Worm (Caenorhabditis elegans) whole organism, L1 larva: ENCODE results near the gene hsp-16.2.

Experiments
- C04F5.9 ChIP-seq: sonication (generic microtip); optimal IDR thresholded peaks from 2 replicates; lab custom pipeline; 2016; ENCODE audit warnings: missing genetic modification characterization, missing compliant biosample characterization
- C16A3.4 ChIP-seq: fragments of 150-350 bp; optimal IDR thresholded peaks from 2 replicates; lab custom pipeline; 2014; ENCODE audit warnings: missing biosample characterization, missing genetic modification characterization
- F16B12.6 ChIP-seq: fragments of 150-350 bp; optimal IDR thresholded peaks from 2 replicates; lab custom pipeline; 2014; ENCODE audit warnings: missing biosample characterization, missing genetic modification characterization
- aha-1 ChIP-seq: fragments of 150-350 bp; optimal IDR thresholded peaks from 2 replicates; lab custom pipeline; 2014; ENCODE audit warnings: missing biosample characterization, missing genetic modification characterization
- aly-2 ChIP-seq: fragments of 150-350 bp; optimal IDR thresholded peaks from 2 replicates; lab custom pipeline; 2014; ENCODE audit warnings: missing biosample characterization, missing genetic modification characterization
- ama-1 ChIP-seq: fragments of 150-350 bp; optimal IDR thresholded peaks from 2 replicates; lab custom pipeline; 2014
- blmp-1 ChIP-seq: fragments of 150-350 bp; optimal IDR thresholded peaks from 2 replicates; lab custom pipeline; 2014; ENCODE audit warnings: missing biosample characterization, missing genetic modification characterization
- ceh-8 ChIP-seq: fragments of 200-800 bp; sonication (Bioruptor generic); optimal IDR thresholded peaks from 2 replicates; lab custom pipeline; 2018; ENCODE audit warnings: mild to moderate bottlenecking, missing genetic modification characterization, moderate library complexity, missing compliant biosample characterization
- efl-3 ChIP-seq: fragments of 200-800 bp; sonication (Bioruptor generic); optimal IDR thresholded peaks from 2 replicates; lab custom pipeline; 2018; ENCODE audit warnings: mild to moderate bottlenecking, missing genetic modification characterization, missing compliant biosample characterization
- egl-13 ChIP-seq: sonication (generic microtip); optimal IDR thresholded peaks from 2 replicates; lab custom pipeline; 2016; ENCODE audit warnings: missing genotype, missing genetic modification reagents, missing genetic modification characterization, missing compliant biosample characterization
- ets-5 ChIP-seq: fragments of 200-800 bp; sonication (Bioruptor generic); IDR thresholded peaks from 2 replicates; pipeline ENCODE4 v1.3.6; 2022; ENCODE audit warnings: missing genetic modification characterization, missing compliant biosample characterization
- fkh-4 ChIP-seq: sonication (generic microtip); optimal IDR thresholded peaks from 2 replicates; lab custom pipeline; 2016; ENCODE audit warnings: missing compliant biosample characterization, missing genetic modification characterization, borderline replicate concordance
- fos-1 ChIP-seq: fragments of 150-350 bp; optimal IDR thresholded peaks from 2 replicates; lab custom pipeline; 2014; ENCODE audit warnings: missing biosample characterization, missing genetic modification characterization
- hlh-17 ChIP-seq: fragments of 200-800 bp; sonication (Bioruptor generic); optimal IDR thresholded peaks from 2 replicates; lab custom pipeline; 2018; ENCODE audit warnings: missing genetic modification characterization, mild to moderate bottlenecking, missing compliant biosample characterization, moderate library complexity, borderline replicate concordance
- irx-1 ChIP-seq: sonication (generic microtip); optimal IDR thresholded peaks from 2 replicates; lab custom pipeline; 2016; ENCODE audit warnings: missing genetic modification characterization, missing compliant biosample characterization
- jun-1 ChIP-seq: fragments of 150-350 bp; optimal IDR thresholded peaks from 2 replicates; lab custom pipeline; 2014; ENCODE audit warnings: missing biosample characterization, missing genetic modification reagents, missing genetic modification characterization
- lin-13 ChIP-seq: fragments of 150-350 bp; optimal IDR thresholded peaks from 2 replicates; lab custom pipeline; 2014; ENCODE audit warnings: missing biosample characterization, missing genetic modification reagents, missing genetic modification characterization
- lin-15B ChIP-seq: fragments of 150-350 bp; sonication (generic microtip); optimal IDR thresholded peaks from 3 replicates; lab custom pipeline; 2014; ENCODE audit warnings: missing biosample characterization, missing genetic modification characterization
- lin-35 ChIP-seq, 2 experiments: fragments of 150-350 bp; optimal IDR thresholded peaks; 2 replicates each; lab custom pipeline; 2014; ENCODE audit warnings: missing biosample characterization in 2 of 2, missing genetic modification characterization in 2 of 2, missing genetic modification reagents in 2 of 2
- lin-39 ChIP-seq: fragments of 150-350 bp; optimal IDR thresholded peaks from 2 replicates; lab custom pipeline; 2014; ENCODE audit warnings: missing biosample characterization, missing genetic modification reagents, missing genetic modification characterization
- lir-3 ChIP-seq: sonication (generic microtip); optimal IDR thresholded peaks from 2 replicates; lab custom pipeline; 2016; ENCODE audit warnings: mild to moderate bottlenecking, missing genetic modification characterization, moderate library complexity, missing compliant biosample characterization; ENCODE audit not compliant: poor library complexity
- lsy-2 ChIP-seq, 2 experiments: fragments of 150-350 bp; optimal IDR thresholded peaks; 2 replicates each; lab custom pipeline; 2014; ENCODE audit warnings: missing biosample characterization in 2 of 2, missing genetic modification characterization in 2 of 2
- mab-9 ChIP-seq: fragments of 200-800 bp; sonication (Bioruptor generic); IDR thresholded peaks from 2 replicates; pipeline ENCODE4 v1.3.6; 2022; ENCODE audit warnings: missing genetic modification reagents, missing genetic modification characterization, missing compliant biosample characterization
- mdl-1 ChIP-seq, 2 experiments: fragments of 150-350 bp; optimal IDR thresholded peaks; 2 replicates each; lab custom pipeline; 2014 to 2017; ENCODE audit warnings: missing biosample characterization in 2 of 2, missing genetic modification characterization in 2 of 2, inconsistent platforms in 1 of 2
- mep-1 ChIP-seq: fragments of 150-350 bp; optimal IDR thresholded peaks from 2 replicates; lab custom pipeline; 2014; ENCODE audit warnings: missing biosample characterization, missing genetic modification characterization
- nhr-12 ChIP-seq: sonication (generic microtip); optimal IDR thresholded peaks from 2 replicates; lab custom pipeline; 2017; ENCODE audit warnings: missing biosample characterization, missing genetic modification characterization
- nhr-19 ChIP-seq: fragments of 200-800 bp; sonication (Bioruptor generic); conservative IDR thresholded peaks from 2 replicates; pipeline ENCODE4 v1.3.6; 2022; ENCODE audit warnings: missing genetic modification characterization, missing compliant biosample characterization
- nhr-20 ChIP-seq: sonication (generic microtip); optimal IDR thresholded peaks from 2 replicates; lab custom pipeline; 2016; ENCODE audit warnings: mild to moderate bottlenecking, missing genetic modification characterization, missing compliant biosample characterization
- nhr-237 ChIP-seq: fragments of 150-350 bp; optimal IDR thresholded peaks from 2 replicates; lab custom pipeline; 2014; ENCODE audit warnings: missing biosample characterization, missing genetic modification characterization
- nhr-28 ChIP-seq: fragments of 150-350 bp; optimal IDR thresholded peaks from 2 replicates; lab custom pipeline; 2014; ENCODE audit warnings: missing biosample characterization, missing genetic modification characterization
- nhr-47 ChIP-seq: sonication (generic microtip); optimal IDR thresholded peaks from 2 replicates; lab custom pipeline; 2016; ENCODE audit warnings: mild to moderate bottlenecking, missing genetic modification characterization, moderate library complexity, missing compliant biosample characterization
- nhr-71 ChIP-seq: sonication (generic microtip); optimal IDR thresholded peaks from 2 replicates; lab custom pipeline; 2016; ENCODE audit warnings: mild to moderate bottlenecking, missing genetic modification characterization, moderate library complexity, missing compliant biosample characterization
- nhr-76 ChIP-seq: sonication (generic microtip); optimal IDR thresholded peaks from 2 replicates; lab custom pipeline; 2017; ENCODE audit warnings: missing biosample characterization, missing genetic modification characterization
- nhr-77 ChIP-seq: fragments of 150-350 bp; optimal IDR thresholded peaks from 2 replicates; lab custom pipeline; 2014; ENCODE audit warnings: missing biosample characterization, missing genetic modification characterization
- nhr-85 ChIP-seq: sonication (generic microtip); peaks from one replicate; lab custom pipeline; 2016; ENCODE audit warnings: missing genetic modification characterization, inconsistent platforms, missing compliant biosample characterization
- nhr-90 ChIP-seq: sonication (generic microtip); optimal IDR thresholded peaks from 2 replicates; lab custom pipeline; 2016; ENCODE audit warnings: mild to moderate bottlenecking, missing genetic modification characterization, missing compliant biosample characterization; ENCODE audit not compliant: poor library complexity
- pax-3 ChIP-seq: fragments of 200-800 bp; sonication (Bioruptor generic); optimal IDR thresholded peaks from 2 replicates; lab custom pipeline; 2018; ENCODE audit warnings: mild to moderate bottlenecking, missing genetic modification characterization, moderate library complexity, missing compliant biosample characterization
- pqm-1 ChIP-seq: sonication (generic microtip); optimal IDR thresholded peaks from 3 replicates; lab custom pipeline; 2017; ENCODE audit warnings: missing biosample characterization, missing genetic modification characterization
- skn-1 ChIP-seq: fragments of 150-350 bp; optimal IDR thresholded peaks from 2 replicates; lab custom pipeline; 2014; ENCODE audit warnings: missing biosample characterization, missing genetic modification characterization
- snpc-4 ChIP-seq: fragments of 150-350 bp; optimal IDR thresholded peaks from 2 replicates; lab custom pipeline; 2014; ENCODE audit warnings: missing biosample characterization, missing genetic modification characterization
- sup-37 ChIP-seq: fragments of 200-800 bp; sonication (Bioruptor generic); optimal IDR thresholded peaks from 2 replicates; lab custom pipeline; 2018; ENCODE audit warnings: mild to moderate bottlenecking, missing genetic modification characterization, missing compliant biosample characterization
- tbx-2 ChIP-seq: sonication (generic microtip); optimal IDR thresholded peaks from 2 replicates; lab custom pipeline; 2016; ENCODE audit warnings: missing genetic modification characterization, missing compliant biosample characterization
- unc-30 ChIP-seq: sonication (generic microtip); optimal IDR thresholded peaks from 2 replicates; lab custom pipeline; 2017; ENCODE audit warnings: missing biosample characterization, missing genetic modification characterization
- unc-98 ChIP-seq: fragments of 200-800 bp; sonication (Bioruptor generic); IDR thresholded peaks from 2 replicates; pipeline ENCODE4 v1.3.6; 2022; ENCODE audit warnings: missing genetic modification characterization, missing compliant biosample characterization
- xbp-1 ChIP-seq: sonication (generic microtip); optimal IDR thresholded peaks from 2 replicates; lab custom pipeline; 2016; ENCODE audit warnings: missing genetic modification characterization, missing compliant biosample characterization
- zip-4 ChIP-seq: fragments of 200-800 bp; sonication (Bioruptor generic); optimal IDR thresholded peaks from 2 replicates; lab custom pipeline; 2018; ENCODE audit warnings: mild to moderate bottlenecking, missing genetic modification characterization, moderate library complexity, missing compliant biosample characterization
- ztf-11 ChIP-seq, 2 experiments: sonication (generic microtip); optimal IDR thresholded peaks; 2 replicates each; lab custom pipeline; 2016 to 2017; ENCODE audit warnings: missing genetic modification characterization in 2 of 2, missing biosample characterization in 1 of 2, missing compliant biosample characterization in 1 of 2

Gene hsp-16.2

ce11 chrV:1821287-1821686 is 16.5 kb upstream of the hsp-16.2 start, which contains the start of the genes gly-7 and mrpl-39 (continued):
- TF ChIP-seq jun-1 (tag; lab: Kevin White, UChicago) (no peak), pax-3 (tag; lab: Kevin White, UChicago) (no peak), sup-37 (no peak), xbp-1 (peak; percentile 28), fkh-4 (tag; lab: Kevin White, UChicago) (no peak), skn-1 (peak; percentile 34), egl-13 (tag; lab: Kevin White, UChicago) (no peak), unc-30 (tag; lab: Kevin White, UChicago) (no peak), irx-1 (no peak), nhr-20 (tag; lab: Kevin White, UChicago) (peak; percentile 30), mdl-1 (tag; optimal IDR thresholded peaks at IDR 0.05; lab: Kevin White, UChicago) (no peak), nhr-90 (peak; percentile 2), nhr-28 (tag; lab: Kevin White, UChicago) (no peak), lin-13 (GFP tag; lab: Kevin White, UChicago) (no peak), nhr-85 (tag; lab: Kevin White, UChicago) (peak; percentile 6), nhr-77 (no peak), mab-9 (GFP tag; lab: Robert Waterston, UW) (no peak), nhr-19 (GFP tag; lab: Robert Waterston, UW) (no peak; the same call in 1 of the 2 replicates), aha-1 (tag; lab: Kevin White, UChicago) (no peak), C16A3.4 (tag; lab: Kevin White, UChicago) (peak; percentile 11), lin-39 (tag; lab: Kevin White, UChicago) (no peak), C04F5.9 (tag; lab: Kevin White, UChicago) (no peak), nhr-47 (tag; lab: Kevin White, UChicago) (peak; percentile 33), hlh-17 (GFP tag; lab: Kevin White, UChicago) (no peak), tbx-2 (peak; percentile 32), zip-4 (no peak), mep-1 (tag; lab: Kevin White, UChicago) (no peak), ceh-8 (no peak), pqm-1 (tag; lab: Kevin White, UChicago) (no peak), lir-3 (no peak), blmp-1 (tag; lab: Kevin White, UChicago) (no peak), fos-1 (tag; lab: Kevin White, UChicago) (no peak), lin-35 (GFP tag; optimal IDR thresholded peaks at IDR 0.05; lab: Kevin White, UChicago) (peak; percentile 15 to 52), nhr-12 (tag; lab: Kevin White, UChicago) (no peak), ama-1 (no peak), efl-3 (GFP tag; lab: Kevin White, UChicago) (no peak), nhr-71 (tag; lab: Kevin White, UChicago) (no peak), snpc-4 (tag; lab: Kevin White, UChicago) (no peak), ets-5 (GFP tag; lab: Robert Waterston, UW) (no peak), ztf-11 (tag; optimal IDR thresholded peaks at IDR 0.05; lab: Kevin White, UChicago) (no peak), F16B12.6 (tag; lab: Kevin White, UChicago) (no peak), lin-15B (tag; lab: Kevin White, UChicago) (no peak), nhr-237 (no peak), unc-98 (GFP tag; lab: Robert Waterston, UW) (no peak), nhr-76 (no peak), lsy-2 (tag; optimal IDR thresholded peaks at IDR 0.05; lab: Kevin White, UChicago) (peak in 1 of 2 experiments; percentile 27), aly-2 (tag; lab: Kevin White, UChicago) (no peak)
